Worm (Caenorhabditis elegans) whole organism, young adult: ENCODE measurements around the gene C14A6.12.

Experiments used
- F52B5.7 ChIP-seq: sonication (generic microtip); optimal IDR thresholded peaks from 2 replicates; lab custom pipeline; 2016; ENCODE audit warnings: mild to moderate bottlenecking, missing genetic modification characterization, missing compliant biosample characterization
- ama-1 ChIP-seq, 3 experiments: fragments of 150-350 bp in 1 of 3; sonication (generic microtip) in 2 of 3; optimal IDR thresholded peaks; 2 replicates each; lab custom pipeline; 2014 to 2018; ENCODE audit warnings: missing biosample characterization in 2 of 3, missing genetic modification characterization in 2 of 3, missing genetic modification reagents in 2 of 3
- athp-1 ChIP-seq: sonication (generic microtip); optimal IDR thresholded peaks from 2 replicates; lab custom pipeline; 2017; ENCODE audit warnings: mild to moderate bottlenecking, missing genetic modification characterization, missing compliant biosample characterization
- ceh-27 ChIP-seq: fragments of 200-800 bp; sonication (Bioruptor generic); optimal IDR thresholded peaks from 2 replicates; lab custom pipeline; 2018; ENCODE audit warnings: mild to moderate bottlenecking, missing genetic modification characterization, moderate library complexity, missing compliant biosample characterization
- dox-1 ChIP-seq: fragments of 200-800 bp; sonication (Bioruptor generic); IDR thresholded peaks from 2 replicates; pipeline ENCODE4 v1.3.6; 2022; ENCODE audit warnings: missing genetic modification reagents, missing genetic modification characterization, missing compliant biosample characterization
- lin-35 ChIP-seq, 3 experiments: fragments of 150-350 bp in 2 of 3; sonication (generic microtip) in 1 of 3; optimal IDR thresholded peaks; 2 replicates each; lab custom pipeline; 2014 to 2018; ENCODE audit warnings: missing biosample characterization in 3 of 3, missing genetic modification characterization in 3 of 3, missing genetic modification reagents in 3 of 3
- repo-1 ChIP-seq: sonication (generic microtip); optimal IDR thresholded peaks from 2 replicates; lab custom pipeline; 2017; ENCODE audit warnings: mild to moderate bottlenecking, missing genetic modification characterization, missing compliant biosample characterization
- somi-1 ChIP-seq: fragments of 200-800 bp; sonication (Bioruptor generic); optimal IDR thresholded peaks from 2 replicates; lab custom pipeline; 2018; ENCODE audit warnings: mild to moderate bottlenecking, missing genetic modification characterization, missing compliant biosample characterization

DNA sequence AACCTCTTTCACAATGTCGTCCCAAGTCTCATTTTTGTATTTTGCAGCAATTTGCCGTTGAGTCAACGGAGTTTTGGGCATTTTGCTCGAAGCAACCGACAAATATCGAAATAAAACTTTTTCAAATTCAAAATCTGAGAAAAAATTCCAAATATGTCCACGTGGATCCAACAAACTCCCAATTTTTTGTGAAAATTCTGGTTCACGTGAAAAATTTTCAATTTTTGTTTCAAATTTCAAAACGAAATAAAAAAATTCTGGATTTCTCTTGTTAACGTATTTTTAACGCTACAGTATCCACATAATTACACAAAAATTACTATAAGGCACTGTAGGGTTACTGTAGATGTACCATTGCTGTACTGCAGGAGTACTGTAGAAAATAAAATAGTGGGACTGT is 1.2 kb downstream of the C14A6.12 start, which contains the start of gene C14A6.13:
- TF ChIP-seq ama-1 (optimal IDR thresholded peaks at IDR 0.05; lab: Kevin White, UChicago) (no peak), ama-1 (GFP tag; optimal IDR thresholded peaks at IDR 0.05; lab: Kevin White, UChicago) (no peak), somi-1 (GFP tag; lab: Kevin White, UChicago) (no peak), athp-1 (tag; lab: Kevin White, UChicago) (no peak), ceh-27 (GFP tag; lab: Kevin White, UChicago) (no peak), dox-1 (no peak), lin-35 (GFP tag; optimal IDR thresholded peaks at IDR 0.05; lab: Kevin White, UChicago) (no peak), F52B5.7 (tag; lab: Kevin White, UChicago) (no peak), repo-1 (tag; lab: Kevin White, UChicago) (no peak)
